Worm (Caenorhabditis elegans): ENCODE measurements around the gene xbp-1.

DNA sequence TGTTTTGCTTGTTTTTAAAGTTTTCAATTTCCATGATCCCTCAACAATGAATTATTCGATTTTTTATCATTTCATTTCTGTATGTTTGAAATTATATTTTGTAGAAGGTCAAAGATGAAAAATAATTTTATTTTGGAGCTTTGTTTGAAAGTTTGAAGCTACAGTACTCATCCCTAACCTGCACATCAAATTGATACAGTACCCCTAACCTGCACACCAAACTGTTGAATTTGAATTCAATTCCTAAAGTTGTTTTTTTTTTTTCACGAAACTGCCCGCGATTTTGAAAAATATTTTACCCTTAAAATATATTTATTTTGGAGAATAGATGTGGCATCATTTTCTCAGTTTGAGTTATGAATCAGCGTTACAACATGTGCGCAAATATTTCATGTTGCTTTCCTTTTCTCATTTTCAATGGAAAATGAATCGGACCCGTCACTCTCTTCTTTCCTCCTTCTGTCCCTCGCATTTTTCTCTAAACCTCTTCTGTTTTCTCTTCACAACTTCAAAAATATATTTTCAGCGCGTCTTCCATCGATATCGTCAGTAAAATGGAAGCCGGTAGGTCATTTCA lies 12.2 kb downstream of the xbp-1 start, which contains the start of gene R74.8:
- TF ChIP-seq cog-1 (tag; optimal IDR thresholded peaks at IDR 0.05) (no peak), ztf-23 (GFP tag; IDR thresholded peaks at IDR 0.05) (no peak), ref-1 (GFP tag; conservative IDR thresholded peaks at IDR 0.05) (no peak), flt-1 (GFP tag; IDR thresholded peaks at IDR 0.05) (no peak)

Data from whole organism, midembryonic.